Worm (Caenorhabditis elegans) whole organism, L2 larva: ENCODE data around the gene F01G4.4.
"Not testable (repeated sequence)": the region's sequence is repeated elsewhere in the genome, so short reads cannot be mapped to it uniquely, and the experiment has no call there.

ENCODE experiments used
- C34F6.9 ChIP-seq: fragments of 150-350 bp; optimal IDR thresholded peaks from 2 replicates; lab custom pipeline; 2014; ENCODE audit warnings: missing biosample characterization, missing genetic modification characterization
- F13H6.1 ChIP-seq: sonication (generic microtip); optimal IDR thresholded peaks from 2 replicates; lab custom pipeline; 2016; ENCODE audit warnings: missing genetic modification characterization, missing compliant biosample characterization
- R02D3.7 ChIP-seq: fragments of 150-350 bp; optimal IDR thresholded peaks from 2 replicates; lab custom pipeline; 2014; ENCODE audit warnings: missing biosample characterization, missing genetic modification characterization
- Y55F3AM.14 ChIP-seq: fragments of 200-800 bp; sonication (Bioruptor generic); optimal IDR thresholded peaks from 2 replicates; lab custom pipeline; 2018; ENCODE audit warnings: mild to moderate bottlenecking, missing genetic modification characterization, missing compliant biosample characterization
- ZK546.5 ChIP-seq: sonication (generic microtip); optimal IDR thresholded peaks from 2 replicates; lab custom pipeline; 2017; ENCODE audit warnings: missing biosample characterization, missing genetic modification characterization
- alr-1 ChIP-seq: fragments of 150-350 bp; optimal IDR thresholded peaks from 2 replicates; lab custom pipeline; 2014; ENCODE audit warnings: missing biosample characterization, missing genetic modification characterization
- ama-1 ChIP-seq: fragments of 150-350 bp; optimal IDR thresholded peaks from 2 replicates; lab custom pipeline; 2018; ENCODE audit warnings: inconsistent platforms
- blmp-1 ChIP-seq: sonication (generic microtip); optimal IDR thresholded peaks from 2 replicates; lab custom pipeline; 2017; ENCODE audit warnings: missing genetic modification characterization, mild to moderate bottlenecking, missing compliant biosample characterization, antibody characterized with exemption, moderate library complexity; ENCODE audit not compliant: insufficient read depth
- ceh-82 ChIP-seq: fragments of 150-350 bp; optimal IDR thresholded peaks from 2 replicates; lab custom pipeline; 2014; ENCODE audit warnings: missing biosample characterization, missing genetic modification characterization
- crh-2 ChIP-seq: sonication (generic microtip); optimal IDR thresholded peaks from 2 replicates; lab custom pipeline; 2017; ENCODE audit warnings: missing biosample characterization, missing genetic modification characterization
- egl-27 ChIP-seq: sonication (generic microtip); optimal IDR thresholded peaks from 3 replicates; lab custom pipeline; 2017; ENCODE audit warnings: missing biosample characterization, missing genetic modification reagents, missing genetic modification characterization
- fos-1 ChIP-seq: fragments of 150-350 bp; optimal IDR thresholded peaks from 2 replicates; lab custom pipeline; 2014; ENCODE audit warnings: missing biosample characterization, missing genetic modification characterization
- gmeb-1 ChIP-seq: fragments of 150-350 bp; optimal IDR thresholded peaks from 2 replicates; lab custom pipeline; 2014; ENCODE audit warnings: missing biosample characterization, missing genetic modification characterization
- lin-11 ChIP-seq: fragments of 150-350 bp; sonication (generic microtip); optimal IDR thresholded peaks from 2 replicates; lab custom pipeline; 2014; ENCODE audit warnings: missing biosample characterization, missing genetic modification characterization, inconsistent platforms, mixed read lengths
- lin-13 ChIP-seq: fragments of 150-350 bp; optimal IDR thresholded peaks from 2 replicates; lab custom pipeline; 2014; ENCODE audit warnings: missing biosample characterization, missing genetic modification reagents, missing genetic modification characterization
- lsy-2 ChIP-seq, 2 experiments: fragments of 150-350 bp in 1 of 2; sonication (generic microtip) in 1 of 2; optimal IDR thresholded peaks; 2 replicates each; lab custom pipeline; 2014 to 2017; ENCODE audit warnings: missing biosample characterization in 2 of 2, missing genetic modification characterization in 2 of 2
- mab-5 ChIP-seq: fragments of 150-350 bp; optimal IDR thresholded peaks from 2 replicates; lab custom pipeline; 2014; ENCODE audit warnings: missing biosample characterization, missing genetic modification characterization
- mbf-1 ChIP-seq: sonication (generic microtip); optimal IDR thresholded peaks from 2 replicates; lab custom pipeline; 2017; ENCODE audit warnings: missing biosample characterization, missing genetic modification characterization
- mdl-1 ChIP-seq, 2 experiments: fragments of 150-350 bp in 1 of 2; sonication (generic microtip) in 1 of 2; optimal IDR thresholded peaks; 2 replicates each; lab custom pipeline; 2017; ENCODE audit warnings: missing biosample characterization in 2 of 2, missing genetic modification characterization in 2 of 2
- nhr-10 ChIP-seq: sonication (generic microtip); optimal IDR thresholded peaks from 2 replicates; lab custom pipeline; 2017; ENCODE audit warnings: missing biosample characterization, missing genetic modification characterization
- nhr-12 ChIP-seq: fragments of 150-350 bp; optimal IDR thresholded peaks from 2 replicates; lab custom pipeline; 2014; ENCODE audit warnings: missing biosample characterization, missing genetic modification characterization
- nhr-129 ChIP-seq: fragments of 150-350 bp; optimal IDR thresholded peaks from 2 replicates; lab custom pipeline; 2014; ENCODE audit warnings: missing biosample characterization, missing genetic modification characterization
- nhr-21 ChIP-seq: fragments of 150-350 bp; optimal IDR thresholded peaks from 2 replicates; lab custom pipeline; 2014; ENCODE audit warnings: missing biosample characterization, missing genetic modification characterization
- nhr-25 ChIP-seq: fragments of 150-350 bp; sonication (generic microtip); optimal IDR thresholded peaks from 3 replicates; lab custom pipeline; 2014; ENCODE audit warnings: missing biosample characterization, missing genetic modification characterization
- nhr-6 ChIP-seq: fragments of 150-350 bp; optimal IDR thresholded peaks from 2 replicates; lab custom pipeline; 2014; ENCODE audit warnings: missing biosample characterization, missing genetic modification characterization
- nhr-77 ChIP-seq: fragments of 150-350 bp; optimal IDR thresholded peaks from 2 replicates; lab custom pipeline; 2014; ENCODE audit warnings: missing biosample characterization, missing genetic modification characterization
- sem-4 ChIP-seq: fragments of 150-350 bp; optimal IDR thresholded peaks from 2 replicates; lab custom pipeline; 2014; ENCODE audit warnings: missing biosample characterization, missing genetic modification reagents, missing genetic modification characterization
- sma-3 ChIP-seq: sonication (generic microtip); optimal IDR thresholded peaks from 2 replicates; lab custom pipeline; 2016; ENCODE audit warnings: missing genetic modification reagents, missing genetic modification characterization, missing compliant biosample characterization
- sma-9 ChIP-seq, 2 experiments: fragments of 150-350 bp in 1 of 2; sonication (generic microtip) in 1 of 2; optimal IDR thresholded peaks; 2 replicates each; lab custom pipeline; 2014 to 2016; ENCODE audit warnings: missing genetic modification characterization in 2 of 2, mild to moderate bottlenecking in 1 of 2, missing biosample characterization in 1 of 2, missing compliant biosample characterization in 1 of 2, missing genetic modification reagents in 1 of 2, moderate library complexity in 1 of 2
- snpc-4 ChIP-seq: fragments of 150-350 bp; optimal IDR thresholded peaks from 2 replicates; lab custom pipeline; 2014; ENCODE audit warnings: missing biosample characterization, missing genetic modification characterization
- unc-39 ChIP-seq: fragments of 150-350 bp; optimal IDR thresholded peaks from 2 replicates; lab custom pipeline; 2014; ENCODE audit warnings: missing biosample characterization, missing genetic modification characterization
- unc-55 ChIP-seq: fragments of 150-350 bp; sonication (generic microtip); optimal IDR thresholded peaks from 3 replicates; lab custom pipeline; 2014; ENCODE audit warnings: missing biosample characterization, missing genetic modification reagents, missing genetic modification characterization
- unc-62 ChIP-seq: fragments of 150-350 bp; optimal IDR thresholded peaks from 2 replicates; lab custom pipeline; 2014; ENCODE audit warnings: missing biosample characterization, missing genetic modification reagents, missing genetic modification characterization
- zag-1 ChIP-seq: fragments of 150-350 bp; optimal IDR thresholded peaks from 2 replicates; lab custom pipeline; 2014; ENCODE audit warnings: missing biosample characterization, missing genetic modification characterization
- ztf-4 ChIP-seq: fragments of 150-350 bp; optimal IDR thresholded peaks from 2 replicates; lab custom pipeline; 2014; ENCODE audit warnings: missing biosample characterization, missing genetic modification characterization

F01G4.4 gene

ce11 chrIV:11178495-11178894 lies 35.4 kb downstream of the F01G4.4 start, which contains the start of gene C08F8.9:
Gene C08F8.9 (minus strand): TSS chrIV:11178595.
- no peak for TF ChIP-seq unc-39 (tag; lab: Kevin White, UChicago)
- TF ChIP-seq sem-4 (tag; lab: Kevin White, UChicago) = no peak
- no peak for TF ChIP-seq sma-3 (GFP tag; lab: Kevin White, UChicago)
- no peak for TF ChIP-seq ceh-82 (tag; lab: Kevin White, UChicago)
- no peak for TF ChIP-seq mbf-1 (tag; lab: Kevin White, UChicago)
- TF ChIP-seq nhr-10 = no peak
- no peak for TF ChIP-seq unc-62 (GFP tag; lab: Kevin White, UChicago)
- TF ChIP-seq nhr-6 (tag; lab: Kevin White, UChicago) = no peak
- TF ChIP-seq gmeb-1 (tag; lab: Kevin White, UChicago) = no peak
- no peak for TF ChIP-seq nhr-25 (tag; lab: Kevin White, UChicago)
- no peak for TF ChIP-seq ztf-4 (tag; lab: Kevin White, UChicago)
- TF ChIP-seq snpc-4 = no peak
- no peak for TF ChIP-seq unc-55 (GFP tag; lab: Kevin White, UChicago)
- no peak for TF ChIP-seq zag-1 (tag; lab: Kevin White, UChicago)
- TF ChIP-seq alr-1 (tag; lab: Kevin White, UChicago) = no peak
- TF ChIP-seq lsy-2 (tag; optimal IDR thresholded peaks at IDR 0.05; lab: Kevin White, UChicago) = no peak
- no peak for TF ChIP-seq fos-1 (tag; lab: Kevin White, UChicago)
- TF ChIP-seq Y55F3AM.14 = no peak
- no peak for TF ChIP-seq F13H6.1
- no peak for TF ChIP-seq mdl-1 (tag; optimal IDR thresholded peaks at IDR 0.05; lab: Kevin White, UChicago)

- TF ChIP-seq nhr-6 (tag; lab: Kevin White, UChicago) (peak; percentile 77), sem-4 (tag; lab: Kevin White, UChicago) (peak; percentile 49), sma-3 (GFP tag; lab: Kevin White, UChicago) (peak; percentile 81), nhr-77 (tag; lab: Kevin White, UChicago) (peak; percentile 16), lin-11 (peak; percentile 46), lin-13 (GFP tag; lab: Kevin White, UChicago) (peak; percentile 84), ama-1 (lab: Kevin White, UChicago) (peak; percentile 50), nhr-25 (tag; lab: Kevin White, UChicago) (peak; percentile 82), unc-55 (GFP tag; lab: Kevin White, UChicago) (peak; percentile 90), nhr-12 (peak; percentile 30), C34F6.9 (tag; lab: Kevin White, UChicago) (peak; percentile 88), crh-2 (tag; lab: Kevin White, UChicago) (peak; percentile 84), nhr-129 (tag; lab: Kevin White, UChicago) (peak; percentile 86), blmp-1 (tag; lab: Kevin White, UChicago) (peak; percentile 46), ZK546.5 (tag; lab: Kevin White, UChicago) (peak; percentile 37), F13H6.1 (peak; percentile 82), lsy-2 (tag; optimal IDR thresholded peaks at IDR 0.05; lab: Kevin White, UChicago) (peak; percentile 88 to 92), mdl-1 (tag; optimal IDR thresholded peaks at IDR 0.05; lab: Kevin White, UChicago) (peak in 1 of 2 experiments; percentile 76), nhr-21 (peak; percentile 91), nhr-10 (peak; percentile 58), egl-27 (tag; lab: Kevin White, UChicago) (peak; percentile 70), sma-9 (GFP tag; optimal IDR thresholded peaks at IDR 0.05; lab: Kevin White, UChicago) (peak; percentile 95), zag-1 (tag; lab: Kevin White, UChicago) (peak; percentile 92), mab-5 (tag; lab: Kevin White, UChicago) (peak; percentile 71), snpc-4 (peak; percentile 16), R02D3.7 (tag; lab: Kevin White, UChicago) (peak; percentile 40), fos-1 (tag; lab: Kevin White, UChicago) (peak; percentile 86), gmeb-1 (tag; lab: Kevin White, UChicago) (peak; percentile 87)
- TF ChIP-seq sma-9 (tag; optimal IDR thresholded peaks at IDR 0.05; lab: Kevin White, UChicago) = not testable (repeated sequence)
These were observed 36.1 kb downstream of the F01G4.4 start, which contains the start of gene cpt-2 for ce11 chrIV:11179123-11179740. Gene cpt-2 (plus strand): TSS chrIV:11179645.

- TF ChIP-seq crh-2 (tag; lab: Kevin White, UChicago) = peak; percentile 6
- TF ChIP-seq ZK546.5 (tag; lab: Kevin White, UChicago) = no peak
- TF ChIP-seq fos-1 (tag; lab: Kevin White, UChicago) = peak; percentile 0
- no peak for TF ChIP-seq mab-5 (tag; lab: Kevin White, UChicago)
- TF ChIP-seq, all 48 proteins: peak for 2
These were observed 36.9 kb downstream of the F01G4.4 start for ce11 chrIV:11180077-11180476.
